Fruit fly (Drosophila melanogaster) whole organism, wandering third instar larva: ENCODE results near the gene SP1029.

Experiments
- Abd-B ChIP-seq: fragments of >200 bp; optimal IDR thresholded peaks from 2 replicates; lab custom pipeline; 2017; ENCODE audit warnings: missing biosample characterization, missing genetic modification characterization
- CG32264 ChIP-seq: fragments of 200-800 bp; sonication (Bioruptor generic); optimal IDR thresholded peaks from 2 replicates; lab custom pipeline; 2016; ENCODE audit warnings: missing biosample characterization, missing genetic modification characterization
- CG9705 ChIP-seq: fragments of 200-800 bp; sonication (Bioruptor generic); optimal IDR thresholded peaks from 2 replicates; lab custom pipeline; 2018; ENCODE audit warnings: missing biosample characterization, mild to moderate bottlenecking, missing genetic modification characterization
- CrebA ChIP-seq: fragments of 200-800 bp; sonication (Bioruptor generic); optimal IDR thresholded peaks from 2 replicates; lab custom pipeline; 2016; ENCODE audit warnings: missing biosample characterization, mild to moderate bottlenecking, missing genetic modification characterization, borderline replicate concordance
- Dfd ChIP-seq: fragments of >200 bp; optimal IDR thresholded peaks from 2 replicates; lab custom pipeline; 2017; ENCODE audit warnings: missing biosample characterization, missing genetic modification characterization
- Dif ChIP-seq: fragments of 200-275, 200-300 bp; sonication (Bioruptor generic); optimal IDR thresholded peaks from 2 replicates; lab custom pipeline; 2018; ENCODE audit warnings: missing biosample characterization, missing genetic modification characterization; ENCODE audit not compliant: partially characterized antibody
- HLH106 ChIP-seq: fragments of 200-800 bp; optimal IDR thresholded peaks from 3 replicates; lab custom pipeline; 2019; ENCODE audit warnings: missing biosample characterization, mild to moderate bottlenecking, missing genetic modification characterization, moderate library complexity
- Hnf4 ChIP-seq: fragments of 200-800 bp; sonication (Bioruptor generic); optimal IDR thresholded peaks from 2 replicates; lab custom pipeline; 2016; ENCODE audit warnings: missing biosample characterization, mild to moderate bottlenecking, missing genetic modification characterization
- Hr78 ChIP-seq: fragments of >200 bp; optimal IDR thresholded peaks from 2 replicates; lab custom pipeline; 2017; ENCODE audit warnings: missing biosample characterization, missing genetic modification characterization
- Hr83 ChIP-seq: fragments of 200-300 bp; sonication (Bioruptor generic); optimal IDR thresholded peaks from 2 replicates; lab custom pipeline; 2016; ENCODE audit warnings: missing biosample characterization, mild to moderate bottlenecking, missing genetic modification characterization, moderate library complexity; ENCODE audit not compliant: poor library complexity, severe bottlenecking
- Jra ChIP-seq: sonication (Bioruptor generic); optimal IDR thresholded peaks from 2 replicates; lab custom pipeline; 2016; ENCODE audit warnings: missing biosample characterization, missing genetic modification characterization
- Mio ChIP-seq: sonication (Bioruptor generic); optimal IDR thresholded peaks from 2 replicates; lab custom pipeline; 2016; ENCODE audit warnings: missing biosample characterization, missing genetic modification characterization
- Myc ChIP-seq: fragments of >200 bp; optimal IDR thresholded peaks from 2 replicates; lab custom pipeline; 2017
- Rel ChIP-seq, 2 experiments: fragments of 200-800 bp; sonication (Bioruptor generic) in 1 of 2; optimal IDR thresholded peaks; 2 replicates in 1 of 2; 3 replicates in 1 of 2; lab custom pipeline; 2016 to 2019; ENCODE audit warnings: mild to moderate bottlenecking in 2 of 2, missing biosample characterization in 2 of 2, missing genetic modification characterization in 2 of 2, moderate library complexity in 1 of 2
- Sp1 ChIP-seq: fragments of 200-800 bp; sonication (Bioruptor generic); optimal IDR thresholded peaks from 3 replicates; lab custom pipeline; 2019; ENCODE audit warnings: missing biosample characterization, mild to moderate bottlenecking, missing genetic modification characterization, moderate library complexity
- Vsx2 ChIP-seq: fragments of 200-300, 225-300 bp; sonication (Bioruptor generic); optimal IDR thresholded peaks from 2 replicates; lab custom pipeline; 2018; ENCODE audit warnings: missing biosample characterization, missing genetic modification characterization; ENCODE audit not compliant: partially characterized antibody
- br ChIP-seq: fragments of 200-800 bp; sonication (Bioruptor generic); optimal IDR thresholded peaks from 2 replicates; lab custom pipeline; 2016; ENCODE audit warnings: missing biosample characterization, missing genetic modification characterization
- dmrt93B ChIP-seq: fragments of 200-800 bp; sonication (Bioruptor generic); optimal IDR thresholded peaks from 2 replicates; lab custom pipeline; 2018; ENCODE audit warnings: missing biosample characterization, mild to moderate bottlenecking, missing genetic modification characterization
- dsf ChIP-seq: sonication (Bioruptor generic); optimal IDR thresholded peaks from 2 replicates; lab custom pipeline; 2016; ENCODE audit warnings: missing biosample characterization, missing genetic modification characterization, borderline replicate concordance
- foxo ChIP-seq, 2 experiments: fragments of 200-800 bp; sonication (Bioruptor generic); optimal IDR thresholded peaks; 2 replicates in 1 of 2; 3 replicates in 1 of 2; lab custom pipeline; 2016 to 2017; ENCODE audit warnings: missing biosample characterization in 2 of 2, missing genetic modification characterization in 2 of 2
- fru ChIP-seq: fragments of 200-800 bp; sonication (Bioruptor generic); optimal IDR thresholded peaks from 3 replicates; lab custom pipeline; 2016; ENCODE audit warnings: missing biosample characterization, mild to moderate bottlenecking, missing genetic modification characterization
- jim ChIP-seq: fragments of 175-275, 200-325 bp; sonication (Bioruptor generic); optimal IDR thresholded peaks from 2 replicates; lab custom pipeline; 2016; ENCODE audit warnings: missing biosample characterization, mild to moderate bottlenecking, missing genetic modification characterization
- pan ChIP-seq: fragments of >200 bp; optimal IDR thresholded peaks from 2 replicates; lab custom pipeline; 2017
- psq ChIP-seq: fragments of 200-800 bp; sonication (Bioruptor generic); optimal IDR thresholded peaks from 3 replicates; lab custom pipeline; 2017; ENCODE audit warnings: missing biosample characterization, mild to moderate bottlenecking, missing genetic modification characterization, moderate library complexity
- rgr ChIP-seq: fragments of 200-800 bp; sonication (Bioruptor generic); optimal IDR thresholded peaks from 3 replicates; lab custom pipeline; 2016; ENCODE audit warnings: missing biosample characterization, mild to moderate bottlenecking, missing genetic modification characterization
- sage ChIP-seq: fragments of 200-800 bp; sonication (Bioruptor generic); optimal IDR thresholded peaks from 2 replicates; lab custom pipeline; 2016; ENCODE audit warnings: missing biosample characterization, mild to moderate bottlenecking, missing genetic modification characterization
- sv ChIP-seq: fragments of 200-800 bp; sonication (Bioruptor generic); optimal IDR thresholded peaks from 3 replicates; lab custom pipeline; 2016; ENCODE audit warnings: missing biosample characterization, missing genetic modification characterization
- tai ChIP-seq: sonication (Bioruptor generic); optimal IDR thresholded peaks from 2 replicates; lab custom pipeline; 2016; ENCODE audit warnings: missing biosample characterization, missing genetic modification characterization
- usp ChIP-seq: fragments of >200 bp; optimal IDR thresholded peaks from 2 replicates; lab custom pipeline; 2017; ENCODE audit warnings: missing biosample characterization, missing genetic modification characterization
- woc ChIP-seq: sonication (Bioruptor generic); optimal IDR thresholded peaks from 2 replicates; lab custom pipeline; 2016; ENCODE audit warnings: missing biosample characterization, mild to moderate bottlenecking, missing genetic modification characterization

Gene SP1029

dm6 chr3R:29251418-29251817 is 1.2 kb upstream of the SP1029 start (continued):
- TF ChIP-seq dmrt93B (GFP tag; lab: Kevin White, UChicago), result no peak
- no peak for TF ChIP-seq rgr (GFP tag; lab: Kevin White, UChicago)
- no peak for TF ChIP-seq foxo (GFP tag; optimal IDR thresholded peaks at IDR 0.05; lab: Kevin White, UChicago)
- peak; percentile 13 for TF ChIP-seq sv (GFP tag; lab: Kevin White, UChicago)
- peak; percentile 31 for TF ChIP-seq Vsx2 (GFP tag; lab: Kevin White, UChicago)
- no peak for TF ChIP-seq Rel (GFP tag; optimal IDR thresholded peaks at IDR 0.05; lab: Kevin White, UChicago)
- TF ChIP-seq Rel (tag; optimal IDR thresholded peaks at IDR 0.05; lab: Kevin White, UChicago), result peak; percentile 50
- TF ChIP-seq CrebA, result no peak

- TF ChIP-seq Jra (GFP tag; lab: Kevin White, UChicago) (no peak), br (GFP tag; lab: Kevin White, UChicago) (no peak), psq (GFP tag; lab: Kevin White, UChicago) (no peak), Sp1 (GFP tag; lab: Kevin White, UChicago) (no peak), Dif (GFP tag; lab: Kevin White, UChicago) (no peak), Hnf4 (no peak), rgr (GFP tag; lab: Kevin White, UChicago) (no peak), usp (GFP tag; lab: Kevin White, UChicago) (no peak), Dfd (GFP tag; lab: Kevin White, UChicago) (no peak), tai (no peak), dsf (GFP tag; lab: Kevin White, UChicago) (no peak), woc (no peak), CrebA (no peak), Hr78 (GFP tag; lab: Kevin White, UChicago) (no peak)
Measured at dm6 chr3R:29244727-29245126, 5.5 kb downstream of the SP1029 start, which contains the start of gene CG31445. Gene CG31445 (minus strand): TSS chr3R:29244827.

dm6 chr3R:29238623-29239022 is 11.6 kb downstream of the SP1029 start, which contains the start of gene CG11951:
Gene CG11951 (minus strand): TSS chr3R:29238723.
- no peak for TF ChIP-seq Hr78 (GFP tag; lab: Kevin White, UChicago)
- no peak for TF ChIP-seq Myc (lab: Kevin White, UChicago)
- no peak for TF ChIP-seq Dfd (GFP tag; lab: Kevin White, UChicago)
- TF ChIP-seq Mio (GFP tag; lab: Kevin White, UChicago), result no peak
- no peak for TF ChIP-seq Jra (GFP tag; lab: Kevin White, UChicago)
- TF ChIP-seq rgr (GFP tag; lab: Kevin White, UChicago), result no peak
- no peak for TF ChIP-seq Abd-B (GFP tag; lab: Kevin White, UChicago)
- no peak for TF ChIP-seq dmrt93B (GFP tag; lab: Kevin White, UChicago)
- TF ChIP-seq Hnf4, result no peak
- TF ChIP-seq CG9705 (GFP tag; lab: Kevin White, UChicago), result no peak
- TF ChIP-seq sv (GFP tag; lab: Kevin White, UChicago), result no peak
- no peak for TF ChIP-seq Hr83 (GFP tag; lab: Kevin White, UChicago)
- no peak for TF ChIP-seq CrebA
- no peak for TF ChIP-seq psq (GFP tag; lab: Kevin White, UChicago)
- TF ChIP-seq pan, result no peak
- TF ChIP-seq Dif (GFP tag; lab: Kevin White, UChicago), result no peak
- TF ChIP-seq foxo (GFP tag; optimal IDR thresholded peaks at IDR 0.05; lab: Kevin White, UChicago), result no peak
- no peak for TF ChIP-seq sage (GFP tag; lab: Kevin White, UChicago)
- TF ChIP-seq br (GFP tag; lab: Kevin White, UChicago), result no peak
- no peak for TF ChIP-seq tai

- no peak for TF ChIP-seq rgr (GFP tag; lab: Kevin White, UChicago)
Measured at dm6 chr3R:29230552-29231102, 19.6 kb downstream of the SP1029 start.

- no peak for TF ChIP-seq tai
- TF ChIP-seq dmrt93B (GFP tag; lab: Kevin White, UChicago), result no peak
- no peak for TF ChIP-seq sv (GFP tag; lab: Kevin White, UChicago)
- no peak for TF ChIP-seq pan
- TF ChIP-seq Hnf4, result no peak
- TF ChIP-seq Hr83 (GFP tag; lab: Kevin White, UChicago), result no peak
- no peak for TF ChIP-seq br (GFP tag; lab: Kevin White, UChicago)
- TF ChIP-seq Jra (GFP tag; lab: Kevin White, UChicago), result no peak
- TF ChIP-seq CG32264 (GFP tag; lab: Kevin White, UChicago), result no peak
- no peak for TF ChIP-seq jim
- TF ChIP-seq Dif (GFP tag; lab: Kevin White, UChicago), result no peak
- TF ChIP-seq fru (GFP tag; lab: Kevin White, UChicago), result no peak
- TF ChIP-seq HLH106 (tag; lab: Kevin White, UChicago), result no peak
Measured at dm6 chr3R:29229958-29230357, 20.3 kb downstream of the SP1029 start.
